Fruit fly (Drosophila melanogaster): ENCODE data around the gene CG9541.
A peak's percentile ranks its signal among the peaks of the same experiment; 100 is the strongest.

CG9541 gene

dm6 chr2L:8951184-8951934, 23.9 kb downstream of the CG9541 start, which contains the start of gene C1GalTA (continued):
- TF ChIP-seq so (GFP tag; IDR thresholded peaks at IDR 0.05) (peak; percentile 91), BEAF-32 (GFP tag; optimal IDR thresholded peaks at IDR 0.05) (no peak), Poxn (GFP tag; IDR thresholded peaks at IDR 0.05) (peak; percentile 79), CG32772 (GFP tag; IDR thresholded peaks at IDR 0.05) (peak; percentile 94), kni (GFP tag; optimal IDR thresholded peaks at IDR 0.05) (peak; percentile 61), CG18476 (GFP tag; optimal IDR thresholded peaks at IDR 0.05) (peak; percentile 87), CG6175 (GFP tag; IDR thresholded peaks at IDR 0.05) (peak; percentile 80), HLH3B (GFP tag; IDR thresholded peaks at IDR 0.05) (peak; percentile 94), stwl (tag; optimal IDR thresholded peaks at IDR 0.05) (peak; percentile 67), CG17912 (GFP tag; optimal IDR thresholded peaks at IDR 0.05) (peak; percentile 61), vvl (GFP tag; IDR thresholded peaks at IDR 0.05) (peak; percentile 98), pita (GFP tag; optimal IDR thresholded peaks at IDR 0.05) (no peak), CG13296 (GFP tag; optimal IDR thresholded peaks at IDR 0.05) (peak; percentile 99), Dbx (GFP tag; IDR thresholded peaks at IDR 0.05) (peak; percentile 96), CG6254 (GFP tag; optimal IDR thresholded peaks at IDR 0.05) (peak; percentile 93), Hr3 (GFP tag; optimal IDR thresholded peaks at IDR 0.05) (peak; percentile 97), dysf (GFP tag; IDR thresholded peaks at IDR 0.05) (peak; percentile 98), Side (GFP tag; optimal IDR thresholded peaks at IDR 0.05) (peak; percentile 48), CG34376 (GFP tag; optimal IDR thresholded peaks at IDR 0.05) (peak; percentile 93), CG6813 (GFP tag; optimal IDR thresholded peaks at IDR 0.05) (peak; percentile 96), D (optimal IDR thresholded peaks at IDR 0.05) (no peak), D (GFP tag; optimal IDR thresholded peaks at IDR 0.05) (peak; percentile 97), CG17186 (GFP tag; optimal IDR thresholded peaks at IDR 0.05) (peak; percentile 60), Six4 (GFP tag; optimal IDR thresholded peaks at IDR 0.05) (peak; percentile 96), CG4360 (GFP tag; IDR thresholded peaks at IDR 0.05) (peak; percentile 62; the same call in 1 of the 2 replicates), ato (GFP tag; IDR thresholded peaks at IDR 0.05; ENCODE audit: partially characterized antibody) (no peak), Meics (GFP tag; optimal IDR thresholded peaks at IDR 0.05) (peak; percentile 99), bsh (GFP tag; optimal IDR thresholded peaks at IDR 0.05) (peak; percentile 93 to 99), sug (tag; optimal IDR thresholded peaks at IDR 0.05) (peak; percentile 96), NK7.1 (GFP tag; optimal IDR thresholded peaks at IDR 0.05) (peak; percentile 43), ems (GFP tag; optimal IDR thresholded peaks at IDR 0.05) (peak; percentile 64), CG9876 (GFP tag; optimal IDR thresholded peaks at IDR 0.05) (no peak), slou (GFP tag; optimal IDR thresholded peaks at IDR 0.05) (peak; percentile 94), Hmr (GFP tag; optimal IDR thresholded peaks at IDR 0.05) (peak; percentile 99), nmo (GFP tag; optimal IDR thresholded peaks at IDR 0.05) (peak; percentile 100), btn (GFP tag; optimal IDR thresholded peaks at IDR 0.05) (no peak), HLH4C (GFP tag; IDR thresholded peaks at IDR 0.05; ENCODE audit: partially characterized antibody) (no peak), CG2120 (GFP tag; optimal IDR thresholded peaks at IDR 0.05) (peak; percentile 89), Ets65A (GFP tag) (peak; percentile 94), zen2 (GFP tag; IDR thresholded peaks at IDR 0.05; ENCODE audit: partially characterized antibody) (no peak), Dref (GFP tag; IDR thresholded peaks at IDR 0.05) (no peak), crol (GFP tag; IDR thresholded peaks at IDR 0.05) (peak; percentile 68), hth (optimal IDR thresholded peaks at IDR 0.05) (no peak), bbx (GFP tag; IDR thresholded peaks at IDR 0.05; ENCODE audit: partially characterized antibody) (no peak), hbn (GFP tag; IDR thresholded peaks at IDR 0.05; ENCODE audit: partially characterized antibody) (no peak), abd-A (tag; optimal IDR thresholded peaks at IDR 0.05) (peak; percentile 92), fru (optimal IDR thresholded peaks at IDR 0.05) (no peak), CG31388 (GFP tag; optimal IDR thresholded peaks at IDR 0.05) (peak; percentile 79), Dad (GFP tag; optimal IDR thresholded peaks at IDR 0.05) (peak; percentile 76), Lhr (GFP tag; optimal IDR thresholded peaks at IDR 0.05) (peak; percentile 91)

Data from whole organism, embryonic.